Worm (Caenorhabditis elegans): ENCODE results near the gene W04D12.1.
A peak's percentile ranks its signal among the peaks of the same experiment; 100 is the strongest.

The W04D12.1 gene

DNA sequence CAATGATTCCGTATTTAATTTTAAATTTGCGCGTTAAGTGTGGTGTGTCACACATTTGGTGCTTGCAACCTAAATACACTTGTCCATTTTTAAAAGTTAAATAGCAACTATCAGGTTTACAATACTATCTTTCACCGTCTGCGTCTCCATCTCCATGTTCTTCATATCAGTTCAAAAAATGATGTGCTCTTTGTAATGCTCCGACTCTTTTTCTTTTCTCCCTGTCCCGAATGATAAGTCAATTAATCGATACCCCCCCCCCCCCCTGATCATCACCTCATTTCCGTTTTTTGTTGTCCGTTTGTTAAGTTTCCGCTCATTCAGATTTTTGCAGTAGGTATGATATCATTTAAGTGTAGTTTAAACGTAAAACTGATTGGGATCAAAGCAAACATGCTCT lies 22.6 kb upstream of the W04D12.1 start:
- no peak for TF ChIP-seq lin-40 (tag; optimal IDR thresholded peaks at IDR 0.05)
- TF ChIP-seq T07F8.4 (tag; optimal IDR thresholded peaks at IDR 0.05): no peak
- no peak for TF ChIP-seq B0336.3 (GFP tag; IDR thresholded peaks at IDR 0.05)
- no peak for TF ChIP-seq madf-8 (GFP tag; conservative IDR thresholded peaks at IDR 0.05)
- TF ChIP-seq attf-6 (GFP tag; IDR thresholded peaks at IDR 0.05): no peak
- TF ChIP-seq hmg-1.2 (GFP tag; IDR thresholded peaks at IDR 0.05): 0 out of 2 replicates have a peak, but pooled peaks have one; percentile 17
- TF ChIP-seq egrh-3 (GFP tag; IDR thresholded peaks at IDR 0.05): peak; percentile 47; the same call in 1 of the 2 replicates
- TF ChIP-seq D2030.7 (GFP tag; IDR thresholded peaks at IDR 0.05): no peak
- TF ChIP-seq cebp-1 (GFP tag; IDR thresholded peaks at IDR 0.05): no peak
- peak; percentile 34 for TF ChIP-seq cebp-1 (tag; optimal IDR thresholded peaks at IDR 0.05)

DNA sequence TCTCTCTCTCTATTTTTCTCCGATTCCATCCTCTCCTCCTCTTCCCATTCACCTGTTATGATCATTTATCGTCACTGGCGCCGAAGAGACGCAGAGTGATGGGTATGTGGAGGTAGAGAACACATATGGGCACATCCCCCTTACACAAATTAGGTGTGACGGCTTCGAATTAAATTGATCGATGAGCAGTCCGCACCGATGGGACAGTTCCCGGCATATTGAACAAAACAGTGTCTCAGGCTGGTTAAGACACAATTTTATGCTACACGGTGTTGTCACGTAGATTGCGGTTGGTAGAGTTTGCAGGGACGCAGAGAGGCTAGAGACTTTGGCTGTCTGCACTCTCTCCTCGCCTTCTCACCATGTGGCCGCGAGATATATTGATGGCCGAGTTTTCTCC lies 21.9 kb upstream of the W04D12.1 start, which contains the start of gene R12B2.7:
Gene R12B2.7, plus strand, starts transcription at position 247 of the 400 bp plus-strand sequence.
- no peak for TF ChIP-seq aptf-3 (GFP tag; IDR thresholded peaks at IDR 0.05)
- TF ChIP-seq C06A6.2 (GFP tag; conservative IDR thresholded peaks at IDR 0.05): no peak
- peak; percentile 25 for TF ChIP-seq ztf-22 (GFP tag; optimal IDR thresholded peaks at IDR 0.05)
- no peak for TF ChIP-seq K11D2.4 (GFP tag; IDR thresholded peaks at IDR 0.05)
- no peak for TF ChIP-seq Y56A3A.18 (GFP tag; IDR thresholded peaks at IDR 0.05)
- TF ChIP-seq hmg-1.2 (GFP tag; IDR thresholded peaks at IDR 0.05): no peak
- TF ChIP-seq zfh-2 (GFP tag; conservative IDR thresholded peaks at IDR 0.05): peak; percentile 23; the same call in 1 of the 2 replicates
- TF ChIP-seq athp-1 (tag; optimal IDR thresholded peaks at IDR 0.05): no peak
- peak; percentile 31 for TF ChIP-seq nhr-80 (tag; optimal IDR thresholded peaks at IDR 0.05)
- no peak for TF ChIP-seq atf-7 (tag; optimal IDR thresholded peaks at IDR 0.05)
- no peak for TF ChIP-seq aptf-2 (GFP tag; conservative IDR thresholded peaks at IDR 0.05)
- no peak for TF ChIP-seq bed-1 (GFP tag; IDR thresholded peaks at IDR 0.05)
- no peak for TF ChIP-seq sdz-38 (tag; optimal IDR thresholded peaks at IDR 0.05)
- TF ChIP-seq B0035.1 (tag; optimal IDR thresholded peaks at IDR 0.05): no peak

DNA sequence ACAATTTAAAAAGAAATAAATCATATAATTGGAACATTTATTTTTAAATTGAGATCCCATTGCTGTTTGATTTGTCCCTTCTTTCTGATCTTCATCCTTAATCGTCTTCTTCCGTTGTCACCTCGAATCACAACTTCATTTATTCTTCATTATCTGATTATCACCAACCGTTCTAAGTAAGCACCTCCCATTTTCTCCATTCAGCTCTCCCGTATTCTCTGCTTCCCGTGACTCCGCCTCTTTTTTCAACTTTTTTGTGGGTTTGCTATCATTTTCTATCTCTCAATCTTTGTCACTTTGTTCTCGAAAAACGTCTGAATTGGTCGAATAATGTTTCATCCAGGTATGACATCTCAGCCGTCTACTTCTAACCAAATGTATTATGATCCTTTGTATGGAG lies 20.8 kb upstream of the W04D12.1 start, which contains the start of gene sma-4:
Gene sma-4, plus strand, starts transcription at position 301 of the 400 bp plus-strand sequence.
- TF ChIP-seq egl-44 (GFP tag; IDR thresholded peaks at IDR 0.05) (no peak), dpff-1 (tag; optimal IDR thresholded peaks at IDR 0.05) (no peak), ccch-3 (GFP tag; optimal IDR thresholded peaks at IDR 0.05) (no peak), let-607 (tag; optimal IDR thresholded peaks at IDR 0.05) (no peak), nfya-1 (tag; optimal IDR thresholded peaks at IDR 0.05; ENCODE audit: borderline replicate concordance, insufficient read depth) (no peak), dox-1 (GFP tag; IDR thresholded peaks at IDR 0.05) (no peak), mel-28 (tag; optimal IDR thresholded peaks at IDR 0.05; ENCODE audit: borderline replicate concordance) (no peak), F55B11.4 (tag; optimal IDR thresholded peaks at IDR 0.05; ENCODE audit: borderline replicate concordance, insufficient read depth) (no peak), K12H6.12 (tag; optimal IDR thresholded peaks at IDR 0.05) (no peak), Y79H2A.3 (GFP tag; conservative IDR thresholded peaks at IDR 0.05) (no peak), madf-6 (GFP tag; IDR thresholded peaks at IDR 0.05) (no peak), B0019.2 (GFP tag; conservative IDR thresholded peaks at IDR 0.05) (no peak), zfh-2 (GFP tag; conservative IDR thresholded peaks at IDR 0.05) (no peak), F52B5.7 (tag; optimal IDR thresholded peaks at IDR 0.05) (no peak), attf-3 (GFP tag; conservative IDR thresholded peaks at IDR 0.05) (no peak), aptf-2 (GFP tag; conservative IDR thresholded peaks at IDR 0.05) (no peak), snpc-1.3 (tag; optimal IDR thresholded peaks at IDR 0.05; ENCODE audit: insufficient read depth) (no peak), him-1 (tag; optimal IDR thresholded peaks at IDR 0.05) (no peak), snpc-3.4 (tag; optimal IDR thresholded peaks at IDR 0.05) (no peak)
